Worm (Caenorhabditis elegans): ENCODE measurements around the gene bas-1.

- TF ChIP-seq unc-62 (GFP tag; optimal IDR thresholded peaks at IDR 0.05) (no peak), zag-1 (tag; optimal IDR thresholded peaks at IDR 0.05) (no peak), elt-3 (tag; optimal IDR thresholded peaks at IDR 0.05) (no peak), alr-1 (tag; optimal IDR thresholded peaks at IDR 0.05) (no peak), lin-11 (tag; optimal IDR thresholded peaks at IDR 0.05) (no peak), nhr-77 (tag; optimal IDR thresholded peaks at IDR 0.05) (no peak), nhr-237 (tag; optimal IDR thresholded peaks at IDR 0.05) (no peak), nhr-11 (tag; optimal IDR thresholded peaks at IDR 0.05) (no peak), aly-2 (tag; optimal IDR thresholded peaks at IDR 0.05) (no peak), unc-39 (tag; optimal IDR thresholded peaks at IDR 0.05) (no peak), lsy-2 (tag; optimal IDR thresholded peaks at IDR 0.05) (peak in 1 of 2 experiments; percentile 0), lin-13 (GFP tag; optimal IDR thresholded peaks at IDR 0.05) (no peak), Y55F3AM.14 (GFP tag; optimal IDR thresholded peaks at IDR 0.05) (no peak)
Measured at ce11 chrIII:5572806-5573205, 39.3 kb upstream of the bas-1 start.

All from whole organism, L2 larva.